Worm (Caenorhabditis elegans) whole organism, L4 larva: Measurements from ENCODE around the gene cnnm-5.

Experiments used
- D1046.2 ChIP-seq: fragments of 200-800 bp; sonication (Bioruptor generic); IDR thresholded peaks from 2 replicates; pipeline ENCODE4 v1.3.6; 2022; ENCODE audit warnings: missing genetic modification characterization, missing compliant biosample characterization
- F10B5.3 ChIP-seq: sonication (generic microtip); optimal IDR thresholded peaks from 2 replicates; lab custom pipeline; 2016; ENCODE audit warnings: mild to moderate bottlenecking, missing genetic modification characterization, missing compliant biosample characterization
- F44E2.7 ChIP-seq: fragments of 200-800 bp; sonication (Bioruptor generic); IDR thresholded peaks from 2 replicates; pipeline ENCODE4 v2.1.2; 2022; ENCODE audit warnings: missing genetic modification characterization, missing compliant biosample characterization
- Y105C5A.15 ChIP-seq: fragments of 200-800 bp; sonication (Bioruptor generic); IDR thresholded peaks from 2 replicates; pipeline ENCODE4 v1.3.6; 2022; ENCODE audit warnings: missing genetic modification characterization, missing compliant biosample characterization
- ZK337.2 ChIP-seq: fragments of 200-800 bp; sonication (Bioruptor generic); IDR thresholded peaks from 2 replicates; pipeline ENCODE4 v1.3.6; 2022; ENCODE audit warnings: missing genetic modification reagents, missing genetic modification characterization, missing compliant biosample characterization
- ZK546.5 ChIP-seq, 2 experiments: sonication (generic microtip); optimal IDR thresholded peaks; 2 replicates each; lab custom pipeline; 2017; ENCODE audit warnings: missing biosample characterization in 2 of 2, missing genetic modification characterization in 2 of 2
- aha-1 ChIP-seq: fragments of 150-350 bp; peaks from one replicate; lab custom pipeline; 2014; ENCODE audit warnings: missing biosample characterization, missing genetic modification characterization
- aly-2 ChIP-seq: sonication (generic microtip); optimal IDR thresholded peaks from 2 replicates; lab custom pipeline; 2018; ENCODE audit warnings: missing biosample characterization, missing genetic modification characterization
- ceh-32 ChIP-seq: sonication (generic microtip); optimal IDR thresholded peaks from 2 replicates; lab custom pipeline; 2016; ENCODE audit warnings: mild to moderate bottlenecking, missing genetic modification characterization, missing compliant biosample characterization; ENCODE audit not compliant: poor library complexity
- ceh-44 ChIP-seq: fragments of 200-800 bp; sonication (Bioruptor generic); IDR thresholded peaks from 2 replicates; pipeline ENCODE4 v1.3.6; 2022; ENCODE audit warnings: missing genetic modification reagents, missing genetic modification characterization, missing compliant biosample characterization
- daf-8 ChIP-seq: fragments of 200-800 bp; sonication (Bioruptor generic); IDR thresholded peaks from 2 replicates; pipeline ENCODE4 v1.3.6; 2022; ENCODE audit warnings: missing genetic modification characterization, missing compliant biosample characterization
- dmd-6 ChIP-seq: fragments of 200-800 bp; sonication (Bioruptor generic); IDR thresholded peaks from 2 replicates; pipeline ENCODE4 v1.3.6; 2022; ENCODE audit warnings: missing genetic modification reagents, missing genetic modification characterization, missing compliant biosample characterization
- dve-1 ChIP-seq: sonication (generic microtip); optimal IDR thresholded peaks from 2 replicates; lab custom pipeline; 2017; ENCODE audit warnings: antibody characterized with exemption, mild to moderate bottlenecking, missing genetic modification characterization, missing compliant biosample characterization; ENCODE audit not compliant: insufficient read depth
- fos-1 ChIP-seq: fragments of 150-350 bp; optimal IDR thresholded peaks from 2 replicates; lab custom pipeline; 2014; ENCODE audit warnings: missing biosample characterization, missing genetic modification characterization
- gei-8 ChIP-seq: fragments of 200-800 bp; sonication (Bioruptor generic); optimal IDR thresholded peaks from 2 replicates; lab custom pipeline; 2018; ENCODE audit warnings: mild to moderate bottlenecking, missing genetic modification characterization, missing compliant biosample characterization
- hlh-30 ChIP-seq: sonication (generic microtip); optimal IDR thresholded peaks from 2 replicates; lab custom pipeline; 2017; ENCODE audit warnings: antibody characterized with exemption, mild to moderate bottlenecking, missing genetic modification characterization, missing compliant biosample characterization; ENCODE audit not compliant: insufficient read depth
- hmg-1.1 ChIP-seq: fragments of 200-800 bp; sonication (Bioruptor generic); IDR thresholded peaks from 2 replicates; pipeline ENCODE4 v1.3.6; 2022; ENCODE audit warnings: missing genetic modification reagents, missing genetic modification characterization, missing compliant biosample characterization
- lim-7 ChIP-seq: fragments of 200-800 bp; sonication (Bioruptor generic); IDR thresholded peaks from 2 replicates; pipeline ENCODE4 v1.3.6; 2022; ENCODE audit warnings: missing genetic modification characterization, missing compliant biosample characterization
- lin-13 ChIP-seq: fragments of 150-350 bp; optimal IDR thresholded peaks from 2 replicates; lab custom pipeline; 2014; ENCODE audit warnings: missing biosample characterization, missing genetic modification reagents, missing genetic modification characterization
- lsy-2 ChIP-seq, 2 experiments: fragments of 150-350 bp in 1 of 2; sonication (generic microtip) in 1 of 2; optimal IDR thresholded peaks; 2 replicates each; lab custom pipeline; 2014 to 2017; ENCODE audit warnings: missing biosample characterization in 2 of 2, missing genetic modification characterization in 2 of 2
- mes-2 ChIP-seq: sonication (generic microtip); optimal IDR thresholded peaks from 2 replicates; lab custom pipeline; 2016; ENCODE audit warnings: missing genotype, mild to moderate bottlenecking, missing genetic modification characterization, missing compliant biosample characterization; ENCODE audit not compliant: poor library complexity, severe bottlenecking
- mxl-3 ChIP-seq: fragments of 200-800 bp; sonication (Bioruptor generic); optimal IDR thresholded peaks from 2 replicates; lab custom pipeline; 2018; ENCODE audit warnings: mild to moderate bottlenecking, missing genetic modification characterization, missing compliant biosample characterization
- nhr-102 ChIP-seq: sonication (generic microtip); optimal IDR thresholded peaks from 2 replicates; lab custom pipeline; 2016; ENCODE audit warnings: mild to moderate bottlenecking, missing genetic modification characterization, moderate library complexity, missing compliant biosample characterization
- nhr-11 ChIP-seq: fragments of 150-350 bp; optimal IDR thresholded peaks from 2 replicates; lab custom pipeline; 2014; ENCODE audit warnings: missing biosample characterization, missing genetic modification characterization
- nhr-111 ChIP-seq: fragments of 200-800 bp; sonication (Bioruptor generic); optimal IDR thresholded peaks from 2 replicates; lab custom pipeline; 2018; ENCODE audit warnings: mild to moderate bottlenecking, missing genetic modification characterization, missing compliant biosample characterization
- nhr-28 ChIP-seq: fragments of 150-350 bp; optimal IDR thresholded peaks from 2 replicates; lab custom pipeline; 2014; ENCODE audit warnings: missing biosample characterization, missing genetic modification characterization
- nhr-41 ChIP-seq: fragments of 200-800 bp; sonication (Bioruptor generic); IDR thresholded peaks from 2 replicates; pipeline ENCODE4 v1.3.6; 2022; ENCODE audit warnings: missing genetic modification reagents, missing genetic modification characterization, missing compliant biosample characterization
- nhr-42 ChIP-seq: fragments of 200-800 bp; sonication (Bioruptor generic); IDR thresholded peaks from 2 replicates; pipeline ENCODE4 v1.3.6; 2022; ENCODE audit warnings: missing genetic modification characterization, missing compliant biosample characterization
- pha-4 ChIP-seq, 2 experiments: fragments of 150-350 bp in 1 of 2; fragments of 200-800 bp in 1 of 2; sonication (Bioruptor generic) in 1 of 2; IDR thresholded peaks in 1 of 2; optimal IDR thresholded peaks in 1 of 2; 2 replicates each; pipeline versions ENCODE4 v1.3.6 to Lab custom; 2014 to 2022; ENCODE audit warnings: missing genetic modification characterization in 2 of 2, missing genetic modification reagents in 2 of 2, missing biosample characterization in 1 of 2, missing compliant biosample characterization in 1 of 2
- php-3 ChIP-seq: fragments of 200-800 bp; sonication (Bioruptor generic); IDR thresholded peaks from 2 replicates; pipeline ENCODE4 v1.3.6; 2022; ENCODE audit warnings: missing genetic modification reagents, missing genetic modification characterization, missing compliant biosample characterization
- tra-1 ChIP-seq: fragments of 200-800 bp; sonication (Bioruptor generic); IDR thresholded peaks from 2 replicates; pipeline ENCODE4 v1.3.6; 2022; ENCODE audit warnings: missing genetic modification reagents, missing genetic modification characterization, missing compliant biosample characterization
- unc-130 ChIP-seq: sonication (generic microtip); optimal IDR thresholded peaks from 2 replicates; lab custom pipeline; 2016; ENCODE audit warnings: missing genetic modification reagents, missing genetic modification characterization, missing compliant biosample characterization
- unc-62 ChIP-seq, 3 experiments: fragments of 150-350 bp in 1 of 3; sonication (generic microtip); optimal IDR thresholded peaks in 2 of 3; peaks in 1 of 3; 1 replicate in 1 of 3; 2 replicates in 2 of 3; lab custom pipeline; 2014 to 2017; ENCODE audit warnings: missing biosample characterization in 3 of 3, missing genetic modification characterization in 3 of 3, missing genetic modification reagents in 3 of 3, missing genotype in 1 of 3
- zfp-3 ChIP-seq: fragments of 200-800 bp; sonication (Bioruptor generic); conservative IDR thresholded peaks from 2 replicates; pipeline ENCODE4 v1.3.6; 2022; ENCODE audit warnings: missing genetic modification reagents, missing genetic modification characterization, missing compliant biosample characterization
- ztf-7 ChIP-seq: fragments of 150-350 bp; optimal IDR thresholded peaks from 2 replicates; lab custom pipeline; 2014; ENCODE audit warnings: missing biosample characterization, missing genetic modification characterization

Gene cnnm-5

ce11 chrIII:3797180-3798026 lies 31.6 kb downstream of the cnnm-5 start (continued):
- TF ChIP-seq dmd-6 (GFP tag; lab: Robert Waterston, UW): peak; percentile 38; the same call in 1 of the 2 replicates
- TF ChIP-seq php-3: peak; percentile 38; the same call in 1 of the 2 replicates
- TF ChIP-seq ceh-44: no peak
- 0 out of 2 replicates have a peak, but pooled peaks have one; percentile 28 for TF ChIP-seq hmg-1.1 (GFP tag; lab: Robert Waterston, UW)
- peak; percentile 37; the same call in 1 of the 2 replicates for TF ChIP-seq pha-4 (GFP tag; IDR thresholded peaks at IDR 0.05; lab: Robert Waterston, UW)
- no peak for TF ChIP-seq pha-4 (tag; optimal IDR thresholded peaks at IDR 0.05; lab: Kevin White, UChicago)
- TF ChIP-seq lsy-2 (tag; optimal IDR thresholded peaks at IDR 0.05; lab: Kevin White, UChicago): peak; percentile 32 to 33
- no peak for TF ChIP-seq daf-8 (GFP tag; lab: Robert Waterston, UW)
- no peak for TF ChIP-seq nhr-102
- peak; percentile 23 for TF ChIP-seq nhr-28 (tag; lab: Kevin White, UChicago)
- no peak for TF ChIP-seq nhr-111
- no peak for TF ChIP-seq nhr-42 (GFP tag; lab: Robert Waterston, UW)
- 0 out of 2 replicates have a peak, but pooled peaks have one; percentile 25 for TF ChIP-seq zfp-3 (GFP tag; lab: Robert Waterston, UW)
- TF ChIP-seq aly-2 (tag; lab: Kevin White, UChicago): no peak
- 0 out of 2 replicates have a peak, but pooled peaks have one; percentile 7 for TF ChIP-seq ZK337.2 (GFP tag; lab: Robert Waterston, UW)
- TF ChIP-seq lin-13 (GFP tag; lab: Kevin White, UChicago): no peak
- no peak for TF ChIP-seq Y105C5A.15
- no peak for TF ChIP-seq D1046.2 (GFP tag; lab: Robert Waterston, UW)
- no peak for TF ChIP-seq ceh-32 (tag; lab: Kevin White, UChicago)
- TF ChIP-seq dve-1 (tag; lab: Kevin White, UChicago): peak; percentile 30
- no peak for TF ChIP-seq F44E2.7 (GFP tag; lab: Robert Waterston, UW)
- peak; percentile 85 for TF ChIP-seq hlh-30
- TF ChIP-seq unc-62 (GFP tag; optimal IDR thresholded peaks at IDR 0.05 in 1 of 2; lab: Kevin White, UChicago): peak in 1 of 2 experiments; percentile 95
- TF ChIP-seq unc-62 (tag; optimal IDR thresholded peaks at IDR 0.05; lab: Kevin White, UChicago): no peak
- TF ChIP-seq ztf-7: no peak
- peak; percentile 27 for TF ChIP-seq mes-2 (tag; lab: Kevin White, UChicago)
- TF ChIP-seq mxl-3 (GFP tag; lab: Kevin White, UChicago): peak; percentile 37
- TF ChIP-seq lim-7 (GFP tag; lab: Robert Waterston, UW): peak; percentile 65
- TF ChIP-seq fos-1 (tag; lab: Kevin White, UChicago): no peak
- TF ChIP-seq tra-1 (GFP tag; lab: Robert Waterston, UW): no peak
- TF ChIP-seq unc-130: no peak
- peak; percentile 93 for TF ChIP-seq aha-1 (tag; lab: Kevin White, UChicago)

DNA sequence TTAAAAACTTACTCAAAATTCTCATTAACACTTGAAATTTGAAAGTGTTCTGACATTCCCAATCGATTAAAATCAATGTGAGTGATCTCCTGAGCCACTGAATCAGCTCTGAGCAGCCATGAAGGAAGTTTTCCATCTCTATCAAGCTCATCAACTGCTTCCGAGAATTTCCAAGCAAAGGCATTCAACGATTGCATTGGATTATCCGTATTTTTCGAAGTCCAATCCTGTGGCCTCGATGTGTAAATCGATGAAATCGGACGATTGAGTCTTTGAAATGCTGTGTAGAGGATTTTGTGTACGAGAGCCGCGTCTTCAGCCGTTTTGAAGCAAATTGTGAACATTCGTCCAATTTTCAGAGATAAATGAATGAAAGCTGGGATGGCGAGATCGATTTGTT lies 33.1 kb downstream of the cnnm-5 start:
- TF ChIP-seq gei-8 (no peak), F10B5.3 (tag; lab: Kevin White, UChicago) (no peak), ZK546.5 (tag; optimal IDR thresholded peaks at IDR 0.05; lab: Kevin White, UChicago) (no peak), aha-1 (tag; lab: Kevin White, UChicago) (peak; percentile 21), nhr-11 (tag; lab: Kevin White, UChicago) (no peak), nhr-41 (GFP tag; lab: Robert Waterston, UW) (no peak), unc-62 (GFP tag; optimal IDR thresholded peaks at IDR 0.05 in 1 of 2; lab: Kevin White, UChicago) (peak in 1 of 2 experiments; percentile 34), unc-62 (tag; optimal IDR thresholded peaks at IDR 0.05; lab: Kevin White, UChicago) (no peak), dmd-6 (GFP tag; lab: Robert Waterston, UW) (no peak)
